Fruit fly (Drosophila melanogaster) whole organism, pupa: ENCODE measurements around the gene CG4278.

Experiments
- CG10348 ChIP-seq: fragments of 200-800 bp; sonication (Bioruptor generic); IDR thresholded peaks from 2 replicates; pipeline ENCODE4 v1.3.6; 2022; ENCODE audit warnings: missing biosample characterization, missing genetic modification characterization
- CG12605 ChIP-seq: fragments of 200-800 bp; sonication (Bioruptor generic); IDR thresholded peaks from 2 replicates; pipeline ENCODE4 v1.3.6; 2022; ENCODE audit warnings: missing biosample characterization, missing genetic modification characterization
- CG13204 ChIP-seq: fragments of 200-800 bp; sonication (Bioruptor generic); optimal IDR thresholded peaks from 2 replicates; lab custom pipeline; 2018; ENCODE audit warnings: missing biosample characterization, mild to moderate bottlenecking, missing genetic modification characterization, moderate library complexity
- CG14655 ChIP-seq: fragments of 200-800 bp; sonication (Bioruptor generic); optimal IDR thresholded peaks from 3 replicates; lab custom pipeline; 2017; ENCODE audit warnings: mild to moderate bottlenecking, missing biosample characterization, missing genetic modification reagents, missing genetic modification characterization
- CG15710 ChIP-seq: fragments of 200-800 bp; sonication (Bioruptor generic); optimal IDR thresholded peaks from 2 replicates; lab custom pipeline; 2018; ENCODE audit warnings: missing biosample characterization, mild to moderate bottlenecking, missing genetic modification characterization, moderate library complexity
- CG17806 ChIP-seq: fragments of 200-800 bp; sonication (Bioruptor generic); optimal IDR thresholded peaks from 2 replicates; lab custom pipeline; 2018; ENCODE audit warnings: missing biosample characterization, mild to moderate bottlenecking, missing genetic modification characterization, moderate library complexity
- CG32121 ChIP-seq: fragments of 200-800 bp; sonication (Bioruptor generic); IDR thresholded peaks from 2 replicates; pipeline ENCODE4 v1.3.6; 2022; ENCODE audit warnings: missing biosample characterization, missing genetic modification characterization
- CG34367 ChIP-seq: fragments of 200-800 bp; sonication (Bioruptor generic); optimal IDR thresholded peaks from 2 replicates; lab custom pipeline; 2018; ENCODE audit warnings: missing biosample characterization, mild to moderate bottlenecking, missing genetic modification characterization
- CG4496 ChIP-seq: fragments of 200-800 bp; sonication (Bioruptor generic); IDR thresholded peaks from 3 replicates; pipeline ENCODE4 v1.3.6; 2022; ENCODE audit warnings: missing biosample characterization, missing genetic modification characterization
- CG8159 ChIP-seq: fragments of 200-800 bp; sonication (Bioruptor generic); optimal IDR thresholded peaks from 3 replicates; lab custom pipeline; 2018; ENCODE audit warnings: missing biosample characterization, mild to moderate bottlenecking, missing genetic modification characterization, moderate library complexity
- CG8301 ChIP-seq: fragments of 200-800 bp; sonication (Bioruptor generic); optimal IDR thresholded peaks from 2 replicates; lab custom pipeline; 2018; ENCODE audit warnings: missing biosample characterization, mild to moderate bottlenecking, missing genetic modification characterization
- CG9948 ChIP-seq: fragments of 200-800 bp; sonication (Bioruptor generic); optimal IDR thresholded peaks from 2 replicates; lab custom pipeline; 2018; ENCODE audit warnings: missing biosample characterization, mild to moderate bottlenecking, missing genetic modification characterization, moderate library complexity
- D1 ChIP-seq: fragments of 200-800 bp; sonication (Bioruptor generic); optimal IDR thresholded peaks from 2 replicates; lab custom pipeline; 2018; ENCODE audit warnings: missing biosample characterization, mild to moderate bottlenecking, missing genetic modification characterization, moderate library complexity
- EcR ChIP-seq: fragments of 200-800 bp; sonication (Bioruptor generic); optimal IDR thresholded peaks from 3 replicates; lab custom pipeline; 2019; ENCODE audit warnings: missing biosample characterization, missing genetic modification characterization, mild to moderate bottlenecking, moderate library complexity, missing genetic modification reagents
- Ets98B ChIP-seq: fragments of 200-800 bp; sonication (Bioruptor generic); IDR thresholded peaks from 2 replicates; pipeline ENCODE4 v1.3.6; 2022; ENCODE audit warnings: missing biosample characterization, missing genetic modification characterization
- Pif1A ChIP-seq: fragments of 200-800 bp; sonication (Bioruptor generic); optimal IDR thresholded peaks from 3 replicates; lab custom pipeline; 2016; ENCODE audit warnings: missing biosample characterization, missing genetic modification characterization
- Pif1B ChIP-seq: fragments of 200-800 bp; sonication (Bioruptor generic); optimal IDR thresholded peaks from 3 replicates; lab custom pipeline; 2016; ENCODE audit warnings: missing biosample characterization, missing genetic modification characterization
- Snoo ChIP-seq: fragments of 200-800 bp; sonication (Bioruptor generic); optimal IDR thresholded peaks from 3 replicates; lab custom pipeline; 2017; ENCODE audit warnings: missing biosample characterization, mild to moderate bottlenecking, missing genetic modification characterization, inconsistent platforms
- fd96Ca ChIP-seq: fragments of 200-800 bp; sonication (Bioruptor generic); IDR thresholded peaks from 3 replicates; pipeline ENCODE4 v1.3.6; 2022; ENCODE audit warnings: missing biosample characterization, missing genetic modification characterization
- gl ChIP-seq: fragments of 200-800 bp; sonication (Bioruptor generic); optimal IDR thresholded peaks from 2 replicates; lab custom pipeline; 2018; ENCODE audit warnings: missing biosample characterization, mild to moderate bottlenecking, missing genetic modification characterization
- rn ChIP-seq: fragments of 200-800 bp; sonication (Bioruptor generic); IDR thresholded peaks from 2 replicates; pipeline ENCODE4 v1.3.6; 2022; ENCODE audit warnings: missing biosample characterization, missing genetic modification characterization

CG4278 gene

DNA sequence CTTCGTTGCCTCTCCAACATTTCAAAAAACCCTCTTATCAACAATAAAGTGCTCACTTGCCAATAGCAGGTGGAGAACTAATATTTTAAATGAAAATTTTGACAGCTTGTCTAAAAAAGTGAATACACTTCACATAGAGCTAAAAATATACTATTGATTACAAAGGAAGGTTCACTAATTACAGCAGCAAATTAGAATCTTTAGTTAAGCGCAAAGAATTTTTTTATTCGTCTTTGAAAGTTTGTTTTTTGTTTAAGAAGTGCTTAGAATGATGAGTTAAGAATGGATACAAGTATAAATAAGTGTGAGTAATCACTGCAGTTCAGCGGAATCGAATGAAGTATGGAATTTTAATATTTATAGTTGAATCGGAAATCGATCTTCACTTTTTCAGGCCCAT is 15.4 kb downstream of the CG4278 start, which contains the start of gene CG44405:
Gene CG44405 (minus strand): TSS at position 101 of the 400 bp plus-strand sequence.
- TF ChIP-seq CG17806 (tag; lab: Kevin White, UChicago) (no peak), CG14655 (GFP tag; lab: Kevin White, UChicago) (no peak), CG13204 (GFP tag; lab: Kevin White, UChicago) (no peak), CG4496 (no peak), rn (GFP tag; lab: Robert Waterston, UW) (no peak)

DNA sequence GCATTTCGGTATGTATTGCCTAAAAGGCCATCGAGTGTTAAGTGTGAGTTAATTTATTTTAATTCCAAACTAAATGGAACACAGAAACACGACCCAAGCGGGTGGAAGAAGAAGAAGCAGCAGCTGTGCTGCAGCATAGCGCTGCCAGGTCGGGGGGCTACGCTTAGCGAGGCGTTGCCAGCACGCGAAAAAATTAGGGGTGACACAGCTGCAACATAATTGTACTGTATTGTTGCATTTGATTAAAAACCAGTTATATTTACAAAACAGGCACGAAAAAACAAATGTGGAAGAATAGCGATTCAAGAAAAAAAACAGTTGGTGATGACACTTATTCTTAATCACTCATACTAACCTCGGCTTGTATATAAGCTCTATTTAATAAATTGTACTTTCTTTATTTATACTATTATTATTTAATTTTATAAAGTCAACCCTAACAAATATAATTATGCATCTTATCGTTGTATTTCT is 23.3 kb downstream of the CG4278 start:
- no peak for TF ChIP-seq EcR (GFP tag; lab: Kevin White, UChicago)
- peak; percentile 74 for TF ChIP-seq Snoo (tag; lab: Kevin White, UChicago)
- TF ChIP-seq CG15710 (tag; lab: Kevin White, UChicago) = peak; percentile 46
- TF ChIP-seq CG12605 (GFP tag; lab: Robert Waterston, UW) = no peak; the same call in 1 of the 2 replicates
- peak; percentile 45; the same call in 1 of the 2 replicates for TF ChIP-seq rn (GFP tag; lab: Robert Waterston, UW)
- no peak for TF ChIP-seq CG9948
- no peak for TF ChIP-seq CG14655 (GFP tag; lab: Kevin White, UChicago)
- peak; percentile 68 for TF ChIP-seq CG32121
- peak; percentile 40 for TF ChIP-seq Ets98B
- TF ChIP-seq CG13204 (GFP tag; lab: Kevin White, UChicago) = no peak
- TF ChIP-seq CG4496 = peak; percentile 77; the same call in 2 of the 3 replicates
- peak; percentile 62; the same call in 2 of the 3 replicates for TF ChIP-seq fd96Ca (GFP tag; lab: Robert Waterston, UW)
- TF ChIP-seq CG17806 (tag; lab: Kevin White, UChicago) = peak; percentile 9

DNA sequence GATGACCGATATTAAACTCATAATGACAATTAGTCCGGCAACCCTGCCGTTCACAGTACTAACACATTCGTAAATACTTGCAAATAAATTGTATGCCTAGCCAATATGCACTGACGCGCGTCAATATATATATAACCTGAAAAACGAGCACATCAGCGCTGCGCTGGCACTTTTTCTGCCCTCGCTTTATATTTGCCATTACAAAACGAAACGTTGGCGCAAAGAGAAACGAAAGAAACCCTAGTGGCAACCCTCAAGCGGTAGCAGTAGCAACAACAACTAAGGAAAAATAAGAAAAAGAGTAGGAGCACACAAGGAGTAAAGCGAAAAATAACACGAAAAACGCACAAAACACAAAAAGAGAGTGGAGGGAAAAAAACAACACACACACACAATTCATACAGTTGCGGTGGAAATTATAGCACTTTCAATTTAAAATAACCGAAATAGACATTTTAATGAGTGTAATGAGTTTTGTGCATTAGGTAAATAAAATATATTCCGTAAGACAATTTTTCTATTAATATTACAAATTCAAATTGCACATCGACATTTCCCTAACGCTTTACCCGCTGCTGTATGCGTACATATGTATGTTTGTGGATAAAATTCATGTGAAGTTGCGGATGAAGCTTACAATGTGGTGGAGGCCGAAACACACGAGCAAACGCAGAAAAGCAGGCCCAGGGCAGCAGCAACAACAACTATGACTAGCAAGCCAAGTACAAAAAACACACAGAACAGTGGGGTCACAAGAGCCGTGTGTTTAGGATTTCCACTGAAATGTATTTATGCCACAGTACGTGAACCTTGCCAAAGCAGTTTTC is 24.1 kb downstream of the CG4278 start:
- TF ChIP-seq CG13204 (GFP tag; lab: Kevin White, UChicago) (peak; percentile 98), CG17806 (tag; lab: Kevin White, UChicago) (peak; percentile 99), Ets98B (peak; percentile 99), CG8301 (tag; lab: Kevin White, UChicago) (peak; percentile 99), rn (GFP tag; lab: Robert Waterston, UW) (peak; percentile 97), CG9948 (peak; percentile 99), Pif1A (GFP tag; lab: Kevin White, UChicago) (peak; percentile 99), Pif1B (GFP tag; lab: Kevin White, UChicago) (peak; percentile 99), EcR (GFP tag; lab: Kevin White, UChicago) (peak; percentile 73), CG8159 (tag; lab: Kevin White, UChicago) (peak; percentile 99), CG4496 (peak; percentile 99), CG15710 (tag; lab: Kevin White, UChicago) (peak; percentile 99), CG32121 (peak; percentile 99), fd96Ca (GFP tag; lab: Robert Waterston, UW) (peak; percentile 98), gl (peak; percentile 98), CG14655 (GFP tag; lab: Kevin White, UChicago) (peak; percentile 99), Snoo (tag; lab: Kevin White, UChicago) (peak; percentile 99), CG10348 (GFP tag; lab: Robert Waterston, UW) (peak; percentile 82), CG34367 (tag; lab: Kevin White, UChicago) (peak; percentile 99), D1 (tag; lab: Kevin White, UChicago) (peak; percentile 98), CG12605 (GFP tag; lab: Robert Waterston, UW) (peak; percentile 99)
- TF ChIP-seq, all 21 proteins: peak for 21

DNA sequence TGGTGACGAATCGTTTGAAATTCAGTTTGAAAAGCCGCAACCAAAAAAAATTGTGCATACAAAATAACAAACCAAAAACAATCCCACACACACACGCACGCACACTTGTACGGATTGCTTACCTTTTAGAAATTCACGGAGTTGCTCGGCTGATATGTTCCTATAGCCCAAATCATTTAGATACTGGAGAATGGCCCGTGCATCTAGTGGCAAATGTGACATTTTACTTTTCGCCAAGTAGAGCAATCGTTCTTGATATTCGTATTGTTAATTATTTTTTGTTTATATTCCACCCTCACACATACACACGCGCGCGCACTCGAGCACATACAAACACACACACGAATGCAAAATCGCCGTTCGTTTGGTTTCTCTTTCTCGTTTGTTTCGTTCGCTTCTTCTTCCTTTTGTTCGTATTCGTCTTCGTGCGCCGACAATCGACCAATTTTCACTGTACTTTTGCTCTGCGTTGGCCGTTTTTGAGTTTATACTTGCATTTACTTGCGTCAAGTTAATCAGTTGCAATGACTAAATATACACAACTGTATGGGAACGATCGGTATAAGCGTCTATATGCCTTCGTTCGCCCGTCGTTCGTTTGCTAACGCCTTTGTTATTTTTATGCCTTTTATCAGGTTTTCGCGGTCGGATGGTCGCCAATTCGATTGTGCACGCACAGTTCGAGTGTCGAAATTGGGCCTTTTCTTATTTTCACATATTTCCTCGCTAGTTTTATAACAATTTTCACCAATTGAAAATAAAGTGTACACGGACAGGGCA is 25.1 kb downstream of the CG4278 start:
- TF ChIP-seq CG4496 (0 out of 3 replicates have a peak, but pooled peaks have one; percentile 18), Ets98B (no peak)

DNA sequence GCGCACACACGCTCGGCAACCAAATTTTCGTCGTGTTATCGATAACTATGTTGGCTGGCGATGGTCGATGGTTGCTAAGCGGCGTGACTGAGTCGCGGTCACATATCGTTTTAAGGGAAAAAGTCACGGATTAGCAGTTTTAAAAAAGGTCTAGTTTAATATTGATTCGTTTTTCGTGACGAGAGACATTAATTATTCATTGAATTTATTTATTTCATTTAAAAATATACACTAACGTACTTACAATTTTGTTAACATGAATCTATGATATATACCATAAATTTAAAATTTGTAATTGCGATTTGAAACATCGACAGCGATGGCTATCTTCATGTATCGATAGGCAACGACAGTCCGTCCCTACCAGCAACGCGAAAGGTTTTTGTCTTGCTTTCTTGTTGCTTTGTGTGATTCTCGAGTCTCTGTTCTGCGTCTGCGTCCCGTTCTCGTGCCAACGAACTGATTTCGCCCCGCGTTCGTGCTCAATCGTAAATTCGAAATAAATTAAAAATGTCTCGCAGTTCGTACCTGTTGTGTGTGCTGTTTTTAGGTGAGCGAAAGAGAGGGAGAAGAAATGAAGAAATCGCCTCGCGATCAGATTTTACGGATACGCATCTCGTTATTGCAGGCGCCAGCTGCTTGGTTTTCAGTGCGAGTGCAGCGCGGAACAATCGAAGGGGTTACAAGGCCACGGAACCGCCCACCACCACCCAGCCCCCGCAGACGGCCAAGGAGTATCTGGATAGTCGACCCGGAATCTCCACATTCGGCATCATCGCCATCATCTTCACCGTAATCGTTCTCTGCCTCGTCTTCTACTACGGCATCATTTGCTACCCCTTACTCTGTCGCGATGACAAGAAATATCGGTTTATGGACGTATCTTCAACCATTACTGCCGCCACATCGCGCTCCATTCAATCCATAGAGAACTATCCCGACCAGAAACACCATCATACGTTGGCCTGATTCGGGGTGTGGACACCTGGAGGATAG is 26.0 kb downstream of the CG4278 start, which contains the start of the genes Hyls1, chif and CG4455:
Gene Hyls1 (minus strand): TSS at position 44 of the 996 bp plus-strand sequence.
Gene chif (minus strand): TSS at position 44 of the 996 bp plus-strand sequence.
Gene CG4455 (plus strand): TSS at position 350 of the 996 bp plus-strand sequence.
- TF ChIP-seq Ets98B (no peak), CG12605 (GFP tag; lab: Robert Waterston, UW) (0 out of 2 replicates have a peak, but pooled peaks have one; percentile 8), Pif1A (GFP tag; lab: Kevin White, UChicago) (peak; percentile 9), D1 (tag; lab: Kevin White, UChicago) (no peak), EcR (GFP tag; lab: Kevin White, UChicago) (peak; percentile 71), CG8159 (tag; lab: Kevin White, UChicago) (peak; percentile 19), CG15710 (tag; lab: Kevin White, UChicago) (peak; percentile 25), Snoo (tag; lab: Kevin White, UChicago) (peak; percentile 22)
